Worm (Caenorhabditis elegans) whole organism, L4/young adult: ENCODE results near the gene C53A5.11.

Experiments
- W03F9.2 ChIP-seq: fragments of 150-350 bp; optimal IDR thresholded peaks from 2 replicates; lab custom pipeline; 2014; ENCODE audit warnings: missing biosample characterization, missing genetic modification characterization
- dao-5 ChIP-seq: sonication (generic microtip); optimal IDR thresholded peaks from 2 replicates; lab custom pipeline; 2016; ENCODE audit warnings: missing genotype, missing genetic modification characterization, moderate library complexity, missing compliant biosample characterization
- him-1 ChIP-seq: sonication (generic microtip); optimal IDR thresholded peaks from 2 replicates; lab custom pipeline; 2016; ENCODE audit warnings: missing genotype, missing genetic modification reagents, missing genetic modification characterization, missing compliant biosample characterization

- no peak for TF ChIP-seq him-1
- no peak for TF ChIP-seq W03F9.2 (tag; lab: Kevin White, UChicago)
- no peak for TF ChIP-seq dao-5 (tag; lab: Kevin White, UChicago)
Measured at ce11 chrV:14558757-14559156, 3.9 kb upstream of the C53A5.11 start, which contains the start of gene C53A5.9.
